Worm (Caenorhabditis elegans) whole organism, late embryonic: Measurements from ENCODE around the gene slcf-2.

Source experiments
- F13H6.1 ChIP-seq: sonication (generic microtip); optimal IDR thresholded peaks from 2 replicates; lab custom pipeline; 2016; ENCODE audit warnings: missing genetic modification characterization, missing compliant biosample characterization
- K09A11.1 ChIP-seq: sonication (generic microtip); optimal IDR thresholded peaks from 2 replicates; lab custom pipeline; 2017; ENCODE audit warnings: antibody characterized with exemption, mild to moderate bottlenecking, missing genetic modification characterization, missing compliant biosample characterization; ENCODE audit not compliant: insufficient read depth
- eyg-1 ChIP-seq: sonication (generic microtip); optimal IDR thresholded peaks from 2 replicates; lab custom pipeline; 2016; ENCODE audit warnings: missing genotype, missing genetic modification characterization, missing compliant biosample characterization
- gmeb-2 ChIP-seq: sonication (generic microtip); optimal IDR thresholded peaks from 2 replicates; lab custom pipeline; 2016; ENCODE audit warnings: missing genetic modification characterization, inconsistent platforms, missing compliant biosample characterization
- hlh-15 ChIP-seq: sonication (generic microtip); optimal IDR thresholded peaks from 2 replicates; lab custom pipeline; 2016; ENCODE audit warnings: missing genetic modification characterization, missing compliant biosample characterization
- nhr-11 ChIP-seq: fragments of 150-350 bp; optimal IDR thresholded peaks from 2 replicates; lab custom pipeline; 2014; ENCODE audit warnings: missing biosample characterization, missing genetic modification characterization
- sox-4 ChIP-seq: sonication (generic microtip); optimal IDR thresholded peaks from 2 replicates; lab custom pipeline; 2017; ENCODE audit warnings: mild to moderate bottlenecking, missing genetic modification characterization, inconsistent platforms, missing compliant biosample characterization

DNA sequence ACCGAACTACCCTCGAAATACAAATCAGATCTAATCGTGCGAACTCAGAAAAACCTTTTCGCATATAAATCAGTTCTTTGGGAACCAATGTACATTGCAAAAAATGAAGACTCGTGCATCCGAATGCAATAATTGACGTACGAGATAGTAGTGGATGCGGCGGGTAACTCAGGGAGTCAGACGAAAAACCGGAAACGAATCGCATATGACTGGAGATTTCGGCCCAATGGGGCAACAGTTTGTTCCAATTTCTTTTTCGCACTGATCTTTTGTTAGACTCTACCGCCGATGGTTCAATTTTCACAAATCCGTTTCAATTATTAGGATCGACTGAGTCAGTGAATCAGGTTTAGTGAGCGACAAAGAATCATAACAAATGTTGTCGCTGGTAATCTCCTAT is 26.9 kb upstream of the slcf-2 start:
- no peak for TF ChIP-seq F13H6.1 (tag; lab: Kevin White, UChicago)
- no peak for TF ChIP-seq eyg-1 (tag; lab: Kevin White, UChicago)
- no peak for TF ChIP-seq nhr-11 (tag; lab: Kevin White, UChicago)
- no peak for TF ChIP-seq sox-4 (tag; lab: Kevin White, UChicago)
- no peak for TF ChIP-seq gmeb-2 (tag; lab: Kevin White, UChicago)
- no peak for TF ChIP-seq K09A11.1 (tag; lab: Kevin White, UChicago)
- no peak for TF ChIP-seq hlh-15
